Fruit fly (Drosophila melanogaster) whole organism, embryonic: ENCODE results near the gene CG17154.

ENCODE experiments used
- BEAF-32 ChIP-seq: fragments of 200-800 bp; sonication (Bioruptor generic); optimal IDR thresholded peaks from 3 replicates; lab custom pipeline; 2017; ENCODE audit warnings: missing biosample characterization, missing genetic modification characterization, mild to moderate bottlenecking, moderate library complexity, missing genetic modification reagents
- C15 ChIP-seq: fragments of 200-800 bp; sonication (Bioruptor generic); IDR thresholded peaks from 3 replicates; pipeline ENCODE4 v1.3.6; 2022; ENCODE audit warnings: missing biosample characterization, missing genetic modification characterization
- CG10654 ChIP-seq: fragments of 200-800 bp; sonication (Bioruptor generic); optimal IDR thresholded peaks from 2 replicates; lab custom pipeline; 2016; ENCODE audit warnings: missing biosample characterization, missing genetic modification characterization
- CG10979 ChIP-seq: fragments of 200-800 bp; sonication (Bioruptor generic); optimal IDR thresholded peaks from 2 replicates; lab custom pipeline; 2018; ENCODE audit warnings: missing biosample characterization, mild to moderate bottlenecking, missing genetic modification characterization, moderate library complexity
- CG14710 ChIP-seq: fragments of 200-800 bp; sonication (Bioruptor generic); optimal IDR thresholded peaks from 3 replicates; lab custom pipeline; 2019; ENCODE audit warnings: missing biosample characterization, mild to moderate bottlenecking, missing genetic modification characterization, moderate library complexity
- CG2875 ChIP-seq: fragments of 200-800 bp; sonication (Bioruptor generic); optimal IDR thresholded peaks from 2 replicates; lab custom pipeline; 2017; ENCODE audit warnings: missing biosample characterization, mild to moderate bottlenecking, missing genetic modification characterization, missing genetic modification reagents
- CG32532 ChIP-seq: fragments of 200-800 bp; sonication (Bioruptor generic); IDR thresholded peaks from 2 replicates; pipeline ENCODE4 v1.3.6; 2022; ENCODE audit warnings: missing biosample characterization, missing genetic modification characterization
- CG3726 ChIP-seq: fragments of 200-800 bp; sonication (Bioruptor generic); IDR thresholded peaks from 3 replicates; pipeline ENCODE4, ENCODE4 v1.3.6; 2022; ENCODE audit warnings: missing biosample characterization, missing genetic modification characterization
- CG3847 ChIP-seq: fragments of 200-800 bp; sonication (Bioruptor generic); IDR thresholded peaks from 2 replicates; pipeline ENCODE4 v1.3.6; 2022; ENCODE audit warnings: missing biosample characterization, missing genetic modification characterization
- CG4404 ChIP-seq: fragments of 200-800 bp; sonication (Bioruptor generic); IDR thresholded peaks from 2 replicates; pipeline ENCODE4 v1.3.6; 2022; ENCODE audit warnings: missing biosample characterization, missing genetic modification characterization
- CG4617 ChIP-seq: fragments of 200-800 bp; sonication (Bioruptor generic); optimal IDR thresholded peaks from 3 replicates; lab custom pipeline; 2016; ENCODE audit warnings: missing biosample characterization, missing genetic modification characterization, borderline replicate concordance
- CG7786 ChIP-seq: fragments of 200-800 bp; sonication (Bioruptor generic); optimal IDR thresholded peaks from 2 replicates; lab custom pipeline; 2016; ENCODE audit warnings: missing biosample characterization, missing genetic modification characterization
- CG7839 ChIP-seq: fragments of 200-800 bp; sonication (Bioruptor generic); optimal IDR thresholded peaks from 3 replicates; lab custom pipeline; 2018; ENCODE audit warnings: missing biosample characterization, mild to moderate bottlenecking, missing genetic modification characterization, moderate library complexity
- CG9876 ChIP-seq: fragments of 200-800 bp; sonication (Bioruptor generic); optimal IDR thresholded peaks from 2 replicates; lab custom pipeline; 2016; ENCODE audit warnings: missing biosample characterization, missing genetic modification characterization
- CoRest ChIP-seq: fragments of 200-800 bp; sonication (Bioruptor generic); optimal IDR thresholded peaks from 3 replicates; lab custom pipeline; 2018; ENCODE audit warnings: missing biosample characterization, mild to moderate bottlenecking, missing genetic modification characterization, moderate library complexity
- D ChIP-seq, 2 experiments: fragments of 200-800 bp in 1 of 2; fragments of >200 bp in 1 of 2; sonication (Bioruptor generic) in 1 of 2; optimal IDR thresholded peaks; 2 replicates in 1 of 2; 3 replicates in 1 of 2; lab custom pipeline; 2017; ENCODE audit warnings: mild to moderate bottlenecking in 1 of 2, missing biosample characterization in 1 of 2, missing genetic modification characterization in 1 of 2, missing genetic modification reagents in 1 of 2
- Dek ChIP-seq: fragments of 200-800 bp; sonication (Bioruptor generic); optimal IDR thresholded peaks from 3 replicates; lab custom pipeline; 2019; ENCODE audit warnings: missing biosample characterization, mild to moderate bottlenecking, missing genetic modification characterization, moderate library complexity
- Dfd ChIP-seq, 2 experiments: fragments of >200 bp; optimal IDR thresholded peaks; 2 replicates each; lab custom pipeline; 2017; ENCODE audit warnings: missing biosample characterization in 2 of 2, missing genetic modification characterization in 2 of 2
- Dp ChIP-seq: fragments of 200-800 bp; sonication (Bioruptor generic); optimal IDR thresholded peaks from 2 replicates; lab custom pipeline; 2018; ENCODE audit warnings: missing biosample characterization, mild to moderate bottlenecking, missing genetic modification characterization, moderate library complexity
- E2f2 ChIP-seq: fragments of 200-800 bp; sonication (Bioruptor generic); IDR thresholded peaks from 2 replicates; pipeline ENCODE4 v1.3.6; 2022; ENCODE audit warnings: missing biosample characterization, missing genetic modification characterization
- Ets65A ChIP-seq: fragments of 200-800 bp; sonication (Bioruptor generic); peaks from one replicate; lab custom pipeline; 2016; ENCODE audit warnings: missing biosample characterization, missing genetic modification characterization
- Fer1 ChIP-seq: fragments of 200-800 bp; sonication (Bioruptor generic); optimal IDR thresholded peaks from 2 replicates; lab custom pipeline; 2017; ENCODE audit warnings: missing biosample characterization, mild to moderate bottlenecking, missing genetic modification characterization
- Hr3 ChIP-seq: fragments of 200-800 bp; sonication (Bioruptor generic); optimal IDR thresholded peaks from 3 replicates; lab custom pipeline; 2016; ENCODE audit warnings: missing biosample characterization, missing genetic modification characterization
- Lpt ChIP-seq: fragments of >200 bp; optimal IDR thresholded peaks from 2 replicates; lab custom pipeline; 2018; ENCODE audit warnings: missing biosample characterization, missing genetic modification characterization
- MBD-R2 ChIP-seq: fragments of 200-800 bp; sonication (Bioruptor generic); IDR thresholded peaks from 2 replicates; pipeline ENCODE4 v1.3.6; 2022; ENCODE audit warnings: missing biosample characterization, missing genetic modification characterization
- Mad ChIP-seq: fragments of 200-800 bp; sonication (Bioruptor generic); optimal IDR thresholded peaks from 2 replicates; lab custom pipeline; 2016; ENCODE audit warnings: missing biosample characterization, missing genetic modification characterization
- Myb ChIP-seq: fragments of 200-800 bp; sonication (Bioruptor generic); optimal IDR thresholded peaks from 2 replicates; lab custom pipeline; 2016; ENCODE audit warnings: missing biosample characterization, missing genetic modification characterization
- NC2α ChIP-seq: fragments of 200-800 bp; sonication (Bioruptor generic); optimal IDR thresholded peaks from 2 replicates; lab custom pipeline; 2016; ENCODE audit warnings: missing biosample characterization, missing genetic modification characterization
- NFAT ChIP-seq: fragments of 200-800 bp; sonication (Bioruptor generic); IDR thresholded peaks from 2 replicates; pipeline ENCODE4 v1.3.6; 2022; ENCODE audit warnings: missing biosample characterization, missing genetic modification characterization
- Oaz ChIP-seq: fragments of 200-800 bp; sonication (Bioruptor generic); IDR thresholded peaks from 2 replicates; pipeline ENCODE4 v1.3.6; 2022; ENCODE audit warnings: missing biosample characterization, missing genetic modification characterization
- Oli ChIP-seq: fragments of 200-800 bp; sonication (Bioruptor generic); optimal IDR thresholded peaks from 2 replicates; lab custom pipeline; 2018; ENCODE audit warnings: missing biosample characterization, mild to moderate bottlenecking, missing genetic modification characterization, moderate library complexity
- Vsx1 ChIP-seq: fragments of 200-800 bp; sonication (Bioruptor generic); optimal IDR thresholded peaks from 2 replicates; lab custom pipeline; 2017; ENCODE audit warnings: missing biosample characterization, mild to moderate bottlenecking, missing genetic modification characterization, missing genetic modification reagents
- ac ChIP-seq: fragments of 200-800 bp; sonication (Bioruptor generic); optimal IDR thresholded peaks from 3 replicates; lab custom pipeline; 2017; ENCODE audit warnings: missing biosample characterization, mild to moderate bottlenecking, missing genetic modification characterization
- cato ChIP-seq: fragments of 200-800 bp; sonication (Bioruptor generic); optimal IDR thresholded peaks from 2 replicates; lab custom pipeline; 2016; ENCODE audit warnings: missing biosample characterization, missing genetic modification characterization, borderline replicate concordance
- chif ChIP-seq, 2 experiments: fragments of 200-800 bp; sonication (Bioruptor generic); optimal IDR thresholded peaks; 3 replicates each; lab custom pipeline; 2016; ENCODE audit warnings: missing biosample characterization in 2 of 2, missing genetic modification characterization in 2 of 2
- chinmo ChIP-seq: fragments of 200-800 bp; sonication (Bioruptor generic); IDR thresholded peaks from 4 replicates; pipeline ENCODE4 v1.3.6; 2022; ENCODE audit warnings: missing biosample characterization, missing genetic modification characterization; ENCODE audit not compliant: partially characterized antibody
- crp ChIP-seq, 2 experiments: fragments of 200-800 bp; sonication (Bioruptor generic); optimal IDR thresholded peaks; 2 replicates in 1 of 2; 3 replicates in 1 of 2; lab custom pipeline; 2017; ENCODE audit warnings: missing biosample characterization in 2 of 2, missing genetic modification characterization in 2 of 2, mild to moderate bottlenecking in 1 of 2, moderate library complexity in 1 of 2
- fd3F ChIP-seq: fragments of 200-800 bp; sonication (Bioruptor generic); optimal IDR thresholded peaks from 2 replicates; lab custom pipeline; 2018; ENCODE audit warnings: missing biosample characterization, mild to moderate bottlenecking, missing genetic modification characterization, moderate library complexity
- fd96Cb ChIP-seq: fragments of 200-800 bp; sonication (Bioruptor generic); optimal IDR thresholded peaks from 2 replicates; lab custom pipeline; 2018; ENCODE audit warnings: missing biosample characterization, mild to moderate bottlenecking, missing genetic modification characterization, moderate library complexity
- gcm2 ChIP-seq: fragments of 200-800 bp; sonication (Bioruptor generic); optimal IDR thresholded peaks from 2 replicates; lab custom pipeline; 2016; ENCODE audit warnings: missing biosample characterization, missing genetic modification characterization
- hb ChIP-seq: fragments of 200-800 bp; sonication (Bioruptor generic); IDR thresholded peaks from 3 replicates; pipeline ENCODE4 v1.3.6; 2022; ENCODE audit warnings: missing biosample characterization, missing genetic modification characterization; ENCODE audit not compliant: partially characterized antibody
- lov ChIP-seq, 2 experiments: fragments of 200-800 bp in 1 of 2; fragments of >200 bp in 1 of 2; sonication (Bioruptor generic) in 1 of 2; IDR thresholded peaks in 1 of 2; optimal IDR thresholded peaks in 1 of 2; 2 replicates in 1 of 2; 3 replicates in 1 of 2; pipeline versions ENCODE4 v1.3.6 to Lab custom; 2017 to 2022; ENCODE audit warnings: missing biosample characterization in 1 of 2, missing genetic modification characterization in 1 of 2
- sd ChIP-seq: fragments of 200-800 bp; sonication (Bioruptor generic); optimal IDR thresholded peaks from 3 replicates; lab custom pipeline; 2018; ENCODE audit warnings: missing biosample characterization, mild to moderate bottlenecking, missing genetic modification characterization, moderate library complexity
- sqz ChIP-seq: fragments of 200-800 bp; sonication (Bioruptor generic); optimal IDR thresholded peaks from 3 replicates; lab custom pipeline; 2018; ENCODE audit warnings: missing biosample characterization, mild to moderate bottlenecking, missing genetic modification characterization
- trh ChIP-seq: fragments of 200-800 bp; sonication (Bioruptor generic); optimal IDR thresholded peaks from 2 replicates; lab custom pipeline; 2016; ENCODE audit warnings: missing biosample characterization, missing genetic modification characterization
- vfl ChIP-seq: fragments of 200-800 bp; sonication (Bioruptor generic); optimal IDR thresholded peaks from 2 replicates; lab custom pipeline; 2016; ENCODE audit warnings: missing biosample characterization, missing genetic modification characterization
- vnd ChIP-seq: fragments of 200-800 bp; sonication (Bioruptor generic); IDR thresholded peaks from 3 replicates; pipeline ENCODE4 v1.3.6; 2022; ENCODE audit warnings: missing biosample characterization, missing genetic modification characterization; ENCODE audit not compliant: partially characterized antibody
- wek ChIP-seq: fragments of 200-800 bp; sonication (Bioruptor generic); optimal IDR thresholded peaks from 3 replicates; lab custom pipeline; 2018; ENCODE audit warnings: missing biosample characterization, mild to moderate bottlenecking, missing genetic modification characterization, moderate library complexity
- yki ChIP-seq: fragments of >200 bp; optimal IDR thresholded peaks from 3 replicates; lab custom pipeline; 2018
- zen ChIP-seq: fragments of 200-800 bp; sonication (Bioruptor generic); optimal IDR thresholded peaks from 3 replicates; lab custom pipeline; 2018; ENCODE audit warnings: missing biosample characterization, mild to moderate bottlenecking, missing genetic modification characterization, moderate library complexity

CG17154 gene

dm6 chr3L:12118156-12118555, 29.7 kb downstream of the CG17154 start, which contains the start of gene ssp (continued):
- TF ChIP-seq CG7786 (GFP tag; lab: Kevin White, UChicago) (no peak), sd (tag; lab: Kevin White, UChicago) (no peak), lov (optimal IDR thresholded peaks at IDR 0.05; lab: Kevin White, UChicago) (no peak), lov (GFP tag; IDR thresholded peaks at IDR 0.05; lab: Robert Waterston, UW) (no peak), crp (GFP tag; optimal IDR thresholded peaks at IDR 0.05; lab: Kevin White, UChicago) (no peak), CG4617 (GFP tag; lab: Kevin White, UChicago) (peak; percentile 43), Lpt (GFP tag; lab: Kevin White, UChicago) (no peak), hb (GFP tag; lab: Robert Waterston, UW) (peak; percentile 60; the same call in 1 of the 3 replicates), sqz (no peak), MBD-R2 (GFP tag; lab: Robert Waterston, UW) (peak; percentile 75), gcm2 (no peak), CG3726 (no peak), Dek (tag; lab: Kevin White, UChicago) (no peak), CG14710 (tag; lab: Kevin White, UChicago) (peak; percentile 5), Fer1 (no peak), CoRest (no peak), chif (GFP tag; optimal IDR thresholded peaks at IDR 0.05; lab: Kevin White, UChicago) (no peak), CG4404 (GFP tag; lab: Robert Waterston, UW) (no peak), NFAT (no peak), ac (GFP tag; lab: Kevin White, UChicago) (no peak), cato (GFP tag; lab: Kevin White, UChicago) (no peak), CG9876 (GFP tag; lab: Kevin White, UChicago) (no peak), Dp (GFP tag; lab: Kevin White, UChicago) (peak; percentile 47), CG10654 (GFP tag; lab: Kevin White, UChicago) (no peak), C15 (GFP tag; lab: Robert Waterston, UW) (no peak), E2f2 (0 out of 2 replicates have a peak, but pooled peaks have one; percentile 33), zen (tag; lab: Kevin White, UChicago) (no peak), Dfd (GFP tag; optimal IDR thresholded peaks at IDR 0.05; lab: Kevin White, UChicago) (no peak), Hr3 (no peak), wek (GFP tag; lab: Kevin White, UChicago) (no peak), Oaz (GFP tag; lab: Robert Waterston, UW) (no peak), Mad (GFP tag; lab: Kevin White, UChicago) (no peak), CG7839 (no peak), D (optimal IDR thresholded peaks at IDR 0.05; lab: Kevin White, UChicago) (no peak), D (GFP tag; optimal IDR thresholded peaks at IDR 0.05; lab: Kevin White, UChicago) (no peak), chinmo (GFP tag; lab: Robert Waterston, UW) (0 out of 4 replicates have a peak, but pooled peaks have one; percentile 27), BEAF-32 (GFP tag; lab: Kevin White, UChicago) (peak; percentile 77), vfl (GFP tag; lab: Kevin White, UChicago) (no peak), Ets65A (GFP tag; lab: Kevin White, UChicago) (no peak), trh (GFP tag; lab: Kevin White, UChicago) (no peak), CG2875 (GFP tag; lab: Kevin White, UChicago) (no peak), fd96Cb (tag; lab: Kevin White, UChicago) (no peak), fd3F (GFP tag; lab: Kevin White, UChicago) (no peak), vnd (GFP tag; lab: Robert Waterston, UW) (peak; percentile 70), Oli (tag; lab: Kevin White, UChicago) (no peak), yki (lab: Kevin White, UChicago) (no peak), CG32532 (no peak), CG10979 (no peak), CG3847 (GFP tag; lab: Robert Waterston, UW) (no peak), NC2α (GFP tag; lab: Kevin White, UChicago) (no peak), Vsx1 (GFP tag; lab: Kevin White, UChicago) (no peak), Myb (GFP tag; lab: Kevin White, UChicago) (no peak)
